Fruit fly (Drosophila melanogaster): ENCODE measurements around the gene Tsen54.

Tsen54 gene

dm6 chr3L:12163693-12164092 lies 42.1 kb downstream of the Tsen54 start, which contains the start of gene CG9760:
CG9760 (minus strand) TSS chr3L:12163735.
- TF ChIP-seq dl (GFP tag; optimal IDR thresholded peaks at IDR 0.05; ENCODE audit: insufficient read depth in 1 of 2, partially characterized antibody in 2 of 2), result no peak
- no peak for TF ChIP-seq br (GFP tag; optimal IDR thresholded peaks at IDR 0.05)
- TF ChIP-seq Sp1 (GFP tag; optimal IDR thresholded peaks at IDR 0.05), result no peak
- TF ChIP-seq Abd-B (GFP tag; optimal IDR thresholded peaks at IDR 0.05), result no peak
- no peak for TF ChIP-seq rgr (GFP tag; optimal IDR thresholded peaks at IDR 0.05)
- no peak for TF ChIP-seq Rel (GFP tag; optimal IDR thresholded peaks at IDR 0.05)
- no peak for TF ChIP-seq Rel (tag; optimal IDR thresholded peaks at IDR 0.05)
- no peak for TF ChIP-seq Jra (GFP tag; optimal IDR thresholded peaks at IDR 0.05)
- no peak for TF ChIP-seq Mio (GFP tag; optimal IDR thresholded peaks at IDR 0.05)
- TF ChIP-seq dmrt93B (GFP tag; optimal IDR thresholded peaks at IDR 0.05), result no peak
- TF ChIP-seq CG32264 (GFP tag; optimal IDR thresholded peaks at IDR 0.05), result no peak

- no peak for TF ChIP-seq pan (optimal IDR thresholded peaks at IDR 0.05)
- no peak for TF ChIP-seq CrebA (GFP tag; optimal IDR thresholded peaks at IDR 0.05; ENCODE audit: borderline replicate concordance)
- no peak for TF ChIP-seq fru (GFP tag; optimal IDR thresholded peaks at IDR 0.05)
- TF ChIP-seq CG32264 (GFP tag; optimal IDR thresholded peaks at IDR 0.05), result no peak
- TF ChIP-seq brk (GFP tag; optimal IDR thresholded peaks at IDR 0.05), result no peak
- no peak for TF ChIP-seq Vsx2 (GFP tag; optimal IDR thresholded peaks at IDR 0.05; ENCODE audit: partially characterized antibody)
- TF ChIP-seq psq (GFP tag; optimal IDR thresholded peaks at IDR 0.05), result no peak
- TF ChIP-seq Dif (GFP tag; optimal IDR thresholded peaks at IDR 0.05; ENCODE audit: partially characterized antibody), result no peak
- TF ChIP-seq dsf (GFP tag; optimal IDR thresholded peaks at IDR 0.05; ENCODE audit: borderline replicate concordance), result no peak
These were observed 42.7 kb downstream of the Tsen54 start for dm6 chr3L:12163082-12163481.

dm6 chr3L:12162156-12162682 lies 43.6 kb downstream of the Tsen54 start:
- TF ChIP-seq Dfd (GFP tag; optimal IDR thresholded peaks at IDR 0.05) (no peak), HLH106 (tag; optimal IDR thresholded peaks at IDR 0.05) (no peak), Abd-B (GFP tag; optimal IDR thresholded peaks at IDR 0.05) (no peak), Vsx2 (GFP tag; optimal IDR thresholded peaks at IDR 0.05; ENCODE audit: partially characterized antibody) (no peak), Hr83 (GFP tag; optimal IDR thresholded peaks at IDR 0.05; ENCODE audit: poor library complexity, severe bottlenecking) (no peak)
